Worm (Caenorhabditis elegans) whole organism, young adult: ENCODE results near the gene R04E5.9.
A peak's percentile ranks its signal among the peaks of the same experiment; 100 is the strongest.

Experiments
- B0035.1 ChIP-seq: sonication (generic microtip); optimal IDR thresholded peaks from 2 replicates; lab custom pipeline; 2016; ENCODE audit warnings: missing genetic modification characterization, mild to moderate bottlenecking, missing compliant biosample characterization, missing genotype, missing genetic modification reagents
- D2030.7 ChIP-seq: fragments of 200-800 bp; sonication (Bioruptor generic); IDR thresholded peaks from 2 replicates; pipeline ENCODE4 v1.3.6; 2022; ENCODE audit warnings: missing genetic modification reagents, missing genetic modification characterization, missing compliant biosample characterization
- F23B12.7 ChIP-seq: sonication (generic microtip); optimal IDR thresholded peaks from 2 replicates; lab custom pipeline; 2017; ENCODE audit warnings: missing genetic modification characterization, mild to moderate bottlenecking, missing compliant biosample characterization, antibody characterized with exemption, moderate library complexity; ENCODE audit not compliant: insufficient read depth
- F33H1.4 ChIP-seq: fragments of 200-800 bp; sonication (Bioruptor generic); IDR thresholded peaks from 2 replicates; pipeline ENCODE4 v1.3.6; 2022; ENCODE audit warnings: missing genetic modification reagents, missing genetic modification characterization, missing compliant biosample characterization
- F52B5.7 ChIP-seq: sonication (generic microtip); optimal IDR thresholded peaks from 2 replicates; lab custom pipeline; 2016; ENCODE audit warnings: mild to moderate bottlenecking, missing genetic modification characterization, missing compliant biosample characterization
- F57C9.4 ChIP-seq: sonication (generic microtip); optimal IDR thresholded peaks from 2 replicates; lab custom pipeline; 2017; ENCODE audit warnings: mild to moderate bottlenecking, missing genetic modification characterization, missing compliant biosample characterization
- K12H6.12 ChIP-seq: fragments of 200-800 bp; sonication (Bioruptor generic); optimal IDR thresholded peaks from 2 replicates; lab custom pipeline; 2018; ENCODE audit warnings: mild to moderate bottlenecking, missing genetic modification characterization, missing compliant biosample characterization
- ZK185.1 ChIP-seq: sonication (generic microtip); optimal IDR thresholded peaks from 2 replicates; lab custom pipeline; 2016; ENCODE audit warnings: mild to moderate bottlenecking, missing genetic modification characterization, missing compliant biosample characterization; ENCODE audit not compliant: poor library complexity, severe bottlenecking
- ama-1 ChIP-seq, 3 experiments: fragments of 150-350 bp in 1 of 3; sonication (generic microtip) in 2 of 3; optimal IDR thresholded peaks; 2 replicates each; lab custom pipeline; 2014 to 2018; ENCODE audit warnings: missing biosample characterization in 2 of 3, missing genetic modification characterization in 2 of 3, missing genetic modification reagents in 2 of 3
- attf-5 ChIP-seq: fragments of 200-800 bp; sonication (Bioruptor generic); optimal IDR thresholded peaks from 2 replicates; lab custom pipeline; 2018; ENCODE audit warnings: mild to moderate bottlenecking, missing genetic modification characterization, missing compliant biosample characterization
- cebp-1 ChIP-seq, 2 experiments: fragments of 200-800 bp in 1 of 2; sonication (Bioruptor generic) in 1 of 2; sonication (generic microtip) in 1 of 2; IDR thresholded peaks in 1 of 2; optimal IDR thresholded peaks in 1 of 2; 2 replicates each; pipeline versions ENCODE4 v1.3.6 to Lab custom; 2017 to 2022; ENCODE audit warnings: missing compliant biosample characterization in 2 of 2, missing genetic modification characterization in 2 of 2, mild to moderate bottlenecking in 1 of 2, missing genetic modification reagents in 1 of 2, moderate library complexity in 1 of 2
- ceh-40 ChIP-seq: fragments of 200-800 bp; sonication (Bioruptor generic); IDR thresholded peaks from 2 replicates; pipeline ENCODE4 v1.3.6; 2022; ENCODE audit warnings: missing genetic modification characterization, missing compliant biosample characterization
- ceh-58 ChIP-seq: fragments of 200-800 bp; sonication (Bioruptor generic); IDR thresholded peaks from 2 replicates; pipeline ENCODE4 v1.3.6; 2022; ENCODE audit warnings: missing genetic modification characterization, missing compliant biosample characterization
- chd-7 ChIP-seq: sonication (generic microtip); optimal IDR thresholded peaks from 2 replicates; lab custom pipeline; 2016; ENCODE audit warnings: mild to moderate bottlenecking, missing genetic modification characterization, moderate library complexity, missing compliant biosample characterization
- efl-1 ChIP-seq: fragments of 150-350 bp; optimal IDR thresholded peaks from 2 replicates; lab custom pipeline; 2014; ENCODE audit warnings: missing biosample characterization, missing genetic modification reagents, missing genetic modification characterization
- ekl-4 ChIP-seq: fragments of 200-800 bp; sonication (Bioruptor generic); IDR thresholded peaks from 2 replicates; pipeline ENCODE4 v1.3.6; 2022; ENCODE audit warnings: missing genetic modification reagents, missing genetic modification characterization, missing compliant biosample characterization
- ets-4 ChIP-seq: fragments of 200-800 bp; sonication (Bioruptor generic); optimal IDR thresholded peaks from 2 replicates; lab custom pipeline; 2018; ENCODE audit warnings: mild to moderate bottlenecking, missing genetic modification characterization, missing compliant biosample characterization
- hlh-12 ChIP-seq: sonication (generic microtip); optimal IDR thresholded peaks from 2 replicates; lab custom pipeline; 2016; ENCODE audit warnings: missing genetic modification characterization, missing compliant biosample characterization
- hmg-1.2 ChIP-seq: fragments of 200-800 bp; sonication (Bioruptor generic); IDR thresholded peaks from 2 replicates; pipeline ENCODE4 v1.3.6; 2022; ENCODE audit warnings: missing genetic modification reagents, missing genetic modification characterization, missing compliant biosample characterization
- hmg-20 ChIP-seq: fragments of 200-800 bp; sonication (Bioruptor generic); IDR thresholded peaks from 2 replicates; pipeline ENCODE4 v1.3.6; 2022; ENCODE audit warnings: missing genetic modification reagents, missing genetic modification characterization, missing compliant biosample characterization
- hrde-1 ChIP-seq: sonication (generic microtip); optimal IDR thresholded peaks from 2 replicates; lab custom pipeline; 2016; ENCODE audit warnings: missing genetic modification characterization, mild to moderate bottlenecking, missing compliant biosample characterization, moderate library complexity, missing genotype, missing genetic modification reagents, borderline replicate concordance
- lag-1 ChIP-seq: fragments of 200-800 bp; sonication (Bioruptor generic); IDR thresholded peaks from 2 replicates; pipeline ENCODE4 v1.3.6; 2022; ENCODE audit warnings: missing genetic modification reagents, missing genetic modification characterization, missing compliant biosample characterization
- lin-40 ChIP-seq: sonication (generic microtip); optimal IDR thresholded peaks from 2 replicates; lab custom pipeline; 2016; ENCODE audit warnings: missing genetic modification characterization, mild to moderate bottlenecking, missing compliant biosample characterization, missing genotype, missing genetic modification reagents
- lsy-27 ChIP-seq: sonication (generic microtip); optimal IDR thresholded peaks from 2 replicates; lab custom pipeline; 2017; ENCODE audit warnings: missing genetic modification characterization, mild to moderate bottlenecking, missing compliant biosample characterization, antibody characterized with exemption, missing genotype, borderline replicate concordance; ENCODE audit not compliant: insufficient read depth
- madf-3 ChIP-seq: fragments of 200-800 bp; sonication (Bioruptor generic); IDR thresholded peaks from 2 replicates; pipeline ENCODE4 v1.3.6; 2022; ENCODE audit warnings: missing genetic modification reagents, missing genetic modification characterization, missing compliant biosample characterization
- mxl-1 ChIP-seq: sonication (generic microtip); optimal IDR thresholded peaks from 2 replicates; lab custom pipeline; 2016; ENCODE audit warnings: missing genetic modification characterization, missing compliant biosample characterization
- nfya-2 ChIP-seq: fragments of 200-800 bp; sonication (Bioruptor generic); IDR thresholded peaks from 2 replicates; pipeline ENCODE4 v1.3.6; 2022; ENCODE audit warnings: missing genetic modification reagents, missing genetic modification characterization, missing compliant biosample characterization
- nhr-179 ChIP-seq: sonication (generic microtip); optimal IDR thresholded peaks from 2 replicates; lab custom pipeline; 2016; ENCODE audit warnings: mild to moderate bottlenecking, missing genetic modification characterization, missing compliant biosample characterization
- nhr-27 ChIP-seq: fragments of 200-800 bp; sonication (Bioruptor generic); optimal IDR thresholded peaks from 2 replicates; lab custom pipeline; 2018; ENCODE audit warnings: mild to moderate bottlenecking, missing genetic modification characterization, moderate library complexity, missing compliant biosample characterization
- nhr-80 ChIP-seq: sonication (generic microtip); optimal IDR thresholded peaks from 2 replicates; lab custom pipeline; 2016; ENCODE audit warnings: missing genetic modification characterization, missing compliant biosample characterization
- pha-4 ChIP-seq: fragments of 150-350 bp; sonication (generic microtip); optimal IDR thresholded peaks from 2 replicates; lab custom pipeline; 2014; ENCODE audit warnings: missing biosample characterization, missing genetic modification reagents, missing genetic modification characterization
- rec-8 ChIP-seq, 2 experiments: sonication (generic microtip); optimal IDR thresholded peaks; 2 replicates each; lab custom pipeline; 2016; ENCODE audit warnings: mild to moderate bottlenecking in 2 of 2, missing genetic modification characterization in 2 of 2, missing genetic modification reagents in 2 of 2, missing genotype in 2 of 2, missing biosample characterization in 1 of 2, missing compliant biosample characterization in 1 of 2, moderate library complexity in 1 of 2
- repo-1 ChIP-seq: sonication (generic microtip); optimal IDR thresholded peaks from 2 replicates; lab custom pipeline; 2017; ENCODE audit warnings: mild to moderate bottlenecking, missing genetic modification characterization, missing compliant biosample characterization
- snpc-1.1 ChIP-seq: sonication (generic microtip); optimal IDR thresholded peaks from 2 replicates; lab custom pipeline; 2017; ENCODE audit warnings: missing genetic modification characterization, mild to moderate bottlenecking, missing compliant biosample characterization, antibody characterized with exemption, moderate library complexity, missing genotype, missing genetic modification reagents; ENCODE audit not compliant: insufficient read depth
- tbp1 ChIP-seq: fragments of 200-800 bp; sonication (Bioruptor generic); optimal IDR thresholded peaks from 2 replicates; lab custom pipeline; 2018; ENCODE audit warnings: mild to moderate bottlenecking, missing genetic modification characterization, missing compliant biosample characterization
- xnd-1 ChIP-seq: sonication (generic microtip); optimal IDR thresholded peaks from 2 replicates; lab custom pipeline; 2016; ENCODE audit warnings: missing genotype, missing genetic modification reagents, missing genetic modification characterization, missing compliant biosample characterization

Gene R04E5.9

ce11 chrX:8790093-8790492 is 20.8 kb downstream of the R04E5.9 start:
- no peak for TF ChIP-seq hmg-20 (GFP tag; lab: Robert Waterston, UW)
- TF ChIP-seq snpc-1.1 (tag; lab: Kevin White, UChicago) = no peak
- no peak for TF ChIP-seq ceh-58 (GFP tag; lab: Robert Waterston, UW)
- no peak for TF ChIP-seq D2030.7 (GFP tag; lab: Robert Waterston, UW)
- no peak for TF ChIP-seq hrde-1 (tag; lab: Kevin White, UChicago)
- TF ChIP-seq F23B12.7 (tag; lab: Kevin White, UChicago) = no peak
- TF ChIP-seq K12H6.12 (tag; lab: Kevin White, UChicago) = no peak
- no peak for TF ChIP-seq F52B5.7 (tag; lab: Kevin White, UChicago)
- no peak for TF ChIP-seq nhr-27 (tag; lab: Kevin White, UChicago)
- no peak for TF ChIP-seq tbp1 (GFP tag; lab: Kevin White, UChicago)
- no peak for TF ChIP-seq nhr-179 (tag; lab: Kevin White, UChicago)
- TF ChIP-seq B0035.1 (tag; lab: Kevin White, UChicago) = no peak
- no peak for TF ChIP-seq ets-4 (GFP tag; lab: Kevin White, UChicago)
- no peak for TF ChIP-seq mxl-1
- TF ChIP-seq rec-8 (tag; optimal IDR thresholded peaks at IDR 0.05; lab: Kevin White, UChicago) = no peak
- TF ChIP-seq F33H1.4 (GFP tag; lab: Robert Waterston, UW) = no peak
- TF ChIP-seq chd-7 = no peak

ce11 chrX:8789014-8789506 is 21.9 kb downstream of the R04E5.9 start, which contains the start of gene unc-27:
Gene unc-27, plus strand, starts transcription at chrX:8789456.
- TF ChIP-seq lag-1 = no peak
- no peak for TF ChIP-seq repo-1 (tag; lab: Kevin White, UChicago)
- TF ChIP-seq ekl-4 = no peak
- no peak for TF ChIP-seq pha-4 (tag; lab: Kevin White, UChicago)
- TF ChIP-seq ceh-40 (GFP tag; lab: Robert Waterston, UW) = no peak
- no peak for TF ChIP-seq nfya-2 (GFP tag; lab: Robert Waterston, UW)
- no peak for TF ChIP-seq hlh-12 (tag; lab: Kevin White, UChicago)
- TF ChIP-seq efl-1 (GFP tag; lab: Kevin White, UChicago) = no peak
- TF ChIP-seq lsy-27 (tag; lab: Kevin White, UChicago) = no peak
- no peak for TF ChIP-seq B0035.1 (tag; lab: Kevin White, UChicago)
- TF ChIP-seq madf-3 (GFP tag; lab: Robert Waterston, UW) = no peak
- TF ChIP-seq ama-1 (optimal IDR thresholded peaks at IDR 0.05; lab: Kevin White, UChicago) = no peak
- TF ChIP-seq ama-1 (GFP tag; optimal IDR thresholded peaks at IDR 0.05; lab: Kevin White, UChicago) = no peak
- TF ChIP-seq F57C9.4 (tag; lab: Kevin White, UChicago) = no peak
- TF ChIP-seq hmg-1.2 (GFP tag; lab: Robert Waterston, UW) = no peak
- no peak for TF ChIP-seq xnd-1 (tag; lab: Kevin White, UChicago)
- no peak for TF ChIP-seq ZK185.1 (tag; lab: Kevin White, UChicago)
- TF ChIP-seq hrde-1 (tag; lab: Kevin White, UChicago) = no peak

- peak; percentile 15 for TF ChIP-seq nhr-80 (tag; lab: Kevin White, UChicago)
- TF ChIP-seq cebp-1 (GFP tag; IDR thresholded peaks at IDR 0.05; lab: Robert Waterston, UW) = peak; percentile 65
- TF ChIP-seq cebp-1 (tag; optimal IDR thresholded peaks at IDR 0.05; lab: Kevin White, UChicago) = peak; percentile 70
- TF ChIP-seq attf-5 (GFP tag; lab: Kevin White, UChicago) = no peak
- TF ChIP-seq lin-40 (tag; lab: Kevin White, UChicago) = peak; percentile 14
- TF ChIP-seq, all 124 proteins: peak for 3
These were observed 23.2 kb downstream of the R04E5.9 start for ce11 chrX:8787689-8788222.
